Worm (Caenorhabditis elegans) whole organism, L1 larva: ENCODE measurements around the gene lgc-5.

Experiments
- aly-2 ChIP-seq: fragments of 150-350 bp; optimal IDR thresholded peaks from 2 replicates; lab custom pipeline; 2014; ENCODE audit warnings: missing biosample characterization, missing genetic modification characterization
- ama-1 ChIP-seq: fragments of 150-350 bp; optimal IDR thresholded peaks from 2 replicates; lab custom pipeline; 2014
- egl-27 ChIP-seq, 2 experiments: fragments of 150-350 bp in 1 of 2; sonication (generic microtip); optimal IDR thresholded peaks; 3 replicates each; lab custom pipeline; 2017 to 2018; ENCODE audit warnings: missing biosample characterization in 2 of 2, missing genetic modification characterization in 2 of 2, missing genetic modification reagents in 2 of 2
- fos-1 ChIP-seq: fragments of 150-350 bp; optimal IDR thresholded peaks from 2 replicates; lab custom pipeline; 2014; ENCODE audit warnings: missing biosample characterization, missing genetic modification characterization
- jun-1 ChIP-seq: fragments of 150-350 bp; optimal IDR thresholded peaks from 2 replicates; lab custom pipeline; 2014; ENCODE audit warnings: missing biosample characterization, missing genetic modification reagents, missing genetic modification characterization
- lin-39 ChIP-seq: fragments of 150-350 bp; optimal IDR thresholded peaks from 2 replicates; lab custom pipeline; 2014; ENCODE audit warnings: missing biosample characterization, missing genetic modification reagents, missing genetic modification characterization
- mab-9 ChIP-seq: fragments of 200-800 bp; sonication (Bioruptor generic); IDR thresholded peaks from 2 replicates; pipeline ENCODE4 v1.3.6; 2022; ENCODE audit warnings: missing genetic modification reagents, missing genetic modification characterization, missing compliant biosample characterization
- nhr-76 ChIP-seq: sonication (generic microtip); optimal IDR thresholded peaks from 2 replicates; lab custom pipeline; 2017; ENCODE audit warnings: missing biosample characterization, missing genetic modification characterization
- nhr-77 ChIP-seq: fragments of 150-350 bp; optimal IDR thresholded peaks from 2 replicates; lab custom pipeline; 2014; ENCODE audit warnings: missing biosample characterization, missing genetic modification characterization
- vab-15 ChIP-seq: sonication (generic microtip); optimal IDR thresholded peaks from 2 replicates; lab custom pipeline; 2017; ENCODE audit warnings: missing genotype, mild to moderate bottlenecking, missing genetic modification characterization, missing compliant biosample characterization
- ztf-11 ChIP-seq, 2 experiments: sonication (generic microtip); optimal IDR thresholded peaks; 2 replicates each; lab custom pipeline; 2016 to 2017; ENCODE audit warnings: missing genetic modification characterization in 2 of 2, missing biosample characterization in 1 of 2, missing compliant biosample characterization in 1 of 2

ce11 chrIV:8332526-8332925 is 10.0 kb upstream of the lgc-5 start, which contains the start of gene lys-10:
- TF ChIP-seq jun-1 (tag; lab: Kevin White, UChicago): no peak
- TF ChIP-seq nhr-76 (tag; lab: Kevin White, UChicago): no peak
- no peak for TF ChIP-seq vab-15 (tag; lab: Kevin White, UChicago)
- no peak for TF ChIP-seq ama-1 (lab: Kevin White, UChicago)
- TF ChIP-seq fos-1 (tag; lab: Kevin White, UChicago): no peak
- TF ChIP-seq nhr-77 (tag; lab: Kevin White, UChicago): no peak
- TF ChIP-seq ztf-11 (tag; optimal IDR thresholded peaks at IDR 0.05; lab: Kevin White, UChicago): no peak
- no peak for TF ChIP-seq aly-2 (tag; lab: Kevin White, UChicago)
- TF ChIP-seq lin-39 (tag; lab: Kevin White, UChicago): no peak
- no peak for TF ChIP-seq mab-9 (GFP tag; lab: Robert Waterston, UW)
- no peak for TF ChIP-seq egl-27 (tag; optimal IDR thresholded peaks at IDR 0.05; lab: Kevin White, UChicago)
